Worm (Caenorhabditis elegans): ENCODE results near the gene srh-195.
A peak's percentile ranks its signal among the peaks of the same experiment; 100 is the strongest.
"Not testable (repeated sequence)": the region's sequence is repeated elsewhere in the genome, so short reads cannot be mapped to it uniquely, and the experiment has no call there.

srh-195 gene

ce11 chrII:2116794-2117193 lies at the start of gene srh-195:
TSS of gene srh-195 (minus strand) at chrII:2116894.
- no peak for TF ChIP-seq hmg-1.2 (GFP tag; IDR thresholded peaks at IDR 0.05)
- no peak for TF ChIP-seq lin-54 (GFP tag; optimal IDR thresholded peaks at IDR 0.05)
- no peak for TF ChIP-seq ama-1 (optimal IDR thresholded peaks at IDR 0.05)
- TF ChIP-seq ama-1 (GFP tag; optimal IDR thresholded peaks at IDR 0.05): no peak
- TF ChIP-seq madf-3 (GFP tag; IDR thresholded peaks at IDR 0.05): no peak
- no peak for TF ChIP-seq sdz-38 (tag; optimal IDR thresholded peaks at IDR 0.05)
- no peak for TF ChIP-seq mxl-1 (tag; optimal IDR thresholded peaks at IDR 0.05)
- no peak for TF ChIP-seq pha-4 (tag; optimal IDR thresholded peaks at IDR 0.05)
- no peak for TF ChIP-seq F57C9.4 (tag; optimal IDR thresholded peaks at IDR 0.05)
- TF ChIP-seq attf-6 (GFP tag; IDR thresholded peaks at IDR 0.05): no peak
- TF ChIP-seq lsl-1 (GFP tag; optimal IDR thresholded peaks at IDR 0.05): no peak

DNA sequence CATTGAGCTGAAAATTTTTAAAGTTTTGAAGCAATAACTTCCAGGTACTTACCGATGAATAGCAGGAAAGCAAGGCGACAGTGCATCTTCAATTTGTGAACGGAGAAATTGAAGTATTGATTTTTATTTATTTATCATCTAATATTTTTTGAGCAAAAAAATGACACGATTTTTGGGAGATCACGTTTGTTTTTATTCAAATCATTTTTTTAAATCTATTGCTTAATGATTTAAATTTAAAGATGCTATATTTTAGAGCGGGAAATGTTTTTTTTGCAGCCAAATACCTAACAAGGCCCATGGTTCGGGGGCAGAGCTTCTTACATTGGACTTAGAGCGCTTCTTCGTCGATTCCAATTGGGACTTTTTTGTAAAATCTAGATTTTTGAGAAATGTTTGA lies 49.7 kb upstream of the srh-195 start, which contains the start of gene C33C12.4:
Gene C33C12.4 (minus strand): TSS at position 101 of the 400 bp plus-strand sequence.
- no peak for TF ChIP-seq T07F8.4 (tag; optimal IDR thresholded peaks at IDR 0.05)
- no peak for TF ChIP-seq athp-1 (tag; optimal IDR thresholded peaks at IDR 0.05)
- no peak for TF ChIP-seq nhr-80 (tag; optimal IDR thresholded peaks at IDR 0.05)
- no peak for TF ChIP-seq let-526 (GFP tag; IDR thresholded peaks at IDR 0.05)
- no peak for TF ChIP-seq tbp1 (GFP tag; optimal IDR thresholded peaks at IDR 0.05)
- no peak for TF ChIP-seq hrde-1 (tag; optimal IDR thresholded peaks at IDR 0.05; ENCODE audit: borderline replicate concordance)
- no peak for TF ChIP-seq hsf-1 (GFP tag; IDR thresholded peaks at IDR 0.05)
- no peak for TF ChIP-seq nhr-27 (tag; optimal IDR thresholded peaks at IDR 0.05)
- TF ChIP-seq lin-35 (GFP tag; optimal IDR thresholded peaks at IDR 0.05): no peak
- TF ChIP-seq nhr-179 (tag; optimal IDR thresholded peaks at IDR 0.05): no peak
- TF ChIP-seq Y53F4B.3 (GFP tag; IDR thresholded peaks at IDR 0.05): no peak
- no peak for TF ChIP-seq nfyb-1 (GFP tag; IDR thresholded peaks at IDR 0.05)
- no peak for TF ChIP-seq egrh-3 (GFP tag; IDR thresholded peaks at IDR 0.05)
- TF ChIP-seq somi-1 (GFP tag; optimal IDR thresholded peaks at IDR 0.05): no peak
- no peak for TF ChIP-seq cebp-2 (GFP tag; IDR thresholded peaks at IDR 0.05)
- no peak for TF ChIP-seq snpc-1.1 (tag; optimal IDR thresholded peaks at IDR 0.05; ENCODE audit: insufficient read depth)
- TF ChIP-seq C17E4.6 (GFP tag; IDR thresholded peaks at IDR 0.05): no peak
- TF ChIP-seq pbrm-1 (GFP tag; IDR thresholded peaks at IDR 0.05): no peak
- TF ChIP-seq ets-4 (GFP tag; optimal IDR thresholded peaks at IDR 0.05): no peak
- no peak for TF ChIP-seq unc-62 (GFP tag; optimal IDR thresholded peaks at IDR 0.05)

DNA sequence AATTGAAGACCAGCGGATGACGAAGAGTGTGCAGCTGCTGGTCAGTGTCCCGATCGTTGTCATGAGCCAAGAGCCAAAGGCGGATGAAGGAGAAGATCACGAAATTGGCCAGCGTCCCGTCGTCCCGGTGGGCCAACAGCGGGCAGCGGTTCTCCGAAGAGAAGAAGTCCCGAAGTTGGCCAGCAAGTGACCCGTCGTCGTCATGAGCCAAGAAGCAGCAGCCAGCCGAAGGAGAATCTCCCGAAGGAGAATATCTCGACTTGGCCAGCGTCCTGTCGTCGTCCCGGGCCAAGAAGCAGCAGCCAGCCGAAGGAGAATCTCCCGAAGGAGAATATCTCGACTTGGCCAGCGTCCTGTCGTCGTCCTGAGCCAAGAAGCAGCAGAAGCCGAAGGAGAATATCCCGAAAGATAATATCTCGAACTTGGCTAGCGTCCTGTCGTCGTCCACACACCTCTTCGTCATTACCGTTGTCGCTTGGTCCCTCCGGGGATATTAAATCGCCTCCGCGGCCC lies 46.7 kb upstream of the srh-195 start, which contains the start of gene C33C12.11:
Gene C33C12.11 (minus strand): TSS at position 463 of the 513 bp plus-strand sequence.
- TF ChIP-seq egrh-3 (GFP tag; IDR thresholded peaks at IDR 0.05): peak; percentile 59; the same call in 1 of the 2 replicates

- TF ChIP-seq egrh-3 (GFP tag; IDR thresholded peaks at IDR 0.05); T07F8.4 (tag; optimal IDR thresholded peaks at IDR 0.05); pbrm-1 (GFP tag; IDR thresholded peaks at IDR 0.05): not testable (repeated sequence)
Observed at ce11 chrII:2153708-2154107, 37.0 kb upstream of the srh-195 start, which contains the start of gene math-18. TSS of gene math-18 (plus strand) at chrII:2154008.

ce11 chrII:2152455-2152854 lies 35.8 kb upstream of the srh-195 start:
- TF ChIP-seq nhr-80 (tag; optimal IDR thresholded peaks at IDR 0.05): peak; percentile 5
- no peak for TF ChIP-seq mcd-1 (GFP tag; IDR thresholded peaks at IDR 0.05)
